Worm (Caenorhabditis elegans) whole organism, L4/young adult: ENCODE results near the gene mtl-1.

Experiments
- W03F9.2 ChIP-seq: fragments of 150-350 bp; optimal IDR thresholded peaks from 2 replicates; lab custom pipeline; 2014; ENCODE audit warnings: missing biosample characterization, missing genetic modification characterization
- dao-5 ChIP-seq: sonication (generic microtip); optimal IDR thresholded peaks from 2 replicates; lab custom pipeline; 2016; ENCODE audit warnings: missing genotype, missing genetic modification characterization, moderate library complexity, missing compliant biosample characterization
- him-1 ChIP-seq: sonication (generic microtip); optimal IDR thresholded peaks from 2 replicates; lab custom pipeline; 2016; ENCODE audit warnings: missing genotype, missing genetic modification reagents, missing genetic modification characterization, missing compliant biosample characterization

Gene mtl-1

DNA sequence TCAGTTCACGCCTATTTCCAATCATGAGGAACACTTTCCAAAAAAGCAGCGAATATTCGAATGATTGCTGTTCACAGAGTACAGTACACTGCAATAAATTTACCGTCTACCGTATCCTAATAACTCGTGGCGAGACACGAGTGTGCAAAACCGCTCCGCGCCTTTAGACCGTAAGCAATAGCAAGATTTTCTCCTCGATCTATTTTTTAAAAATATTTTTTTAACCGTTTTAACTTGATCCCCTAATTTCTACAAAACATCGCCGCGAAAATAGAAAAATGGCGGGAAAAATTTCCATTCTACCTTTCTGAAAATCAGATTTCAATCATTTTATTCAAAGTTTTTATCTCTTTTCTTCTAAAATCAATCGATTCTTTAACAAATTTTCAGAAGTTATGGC lies 11.0 kb upstream of the mtl-1 start, which contains the start of gene era-1:
Gene era-1, plus strand, starts transcription at position 366 of the 400 bp plus-strand sequence.
- TF ChIP-seq W03F9.2 (no peak), dao-5 (tag; lab: Kevin White, UChicago) (no peak), him-1 (no peak)

DNA sequence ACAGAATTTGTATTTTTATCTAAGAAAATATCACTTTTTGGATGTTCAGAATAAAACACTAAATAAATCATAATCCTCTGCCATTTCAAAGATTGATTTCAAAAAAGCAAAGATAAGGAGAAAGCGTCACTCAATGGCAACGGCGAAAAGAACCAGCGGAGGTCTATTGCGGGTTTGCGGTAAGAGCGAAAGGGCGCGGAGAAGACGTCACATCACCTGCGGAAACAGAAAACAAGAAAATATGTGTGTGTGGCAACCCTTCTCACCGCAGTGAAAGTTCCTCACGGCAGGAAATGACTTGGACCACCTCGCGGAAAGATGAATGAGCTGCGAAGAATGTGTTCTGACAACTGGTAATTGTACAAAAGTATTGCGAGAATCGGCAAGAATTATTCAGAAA lies 8.2 kb upstream of the mtl-1 start:
- TF ChIP-seq dao-5 (tag; lab: Kevin White, UChicago) (no peak), W03F9.2 (no peak), him-1 (no peak)

DNA sequence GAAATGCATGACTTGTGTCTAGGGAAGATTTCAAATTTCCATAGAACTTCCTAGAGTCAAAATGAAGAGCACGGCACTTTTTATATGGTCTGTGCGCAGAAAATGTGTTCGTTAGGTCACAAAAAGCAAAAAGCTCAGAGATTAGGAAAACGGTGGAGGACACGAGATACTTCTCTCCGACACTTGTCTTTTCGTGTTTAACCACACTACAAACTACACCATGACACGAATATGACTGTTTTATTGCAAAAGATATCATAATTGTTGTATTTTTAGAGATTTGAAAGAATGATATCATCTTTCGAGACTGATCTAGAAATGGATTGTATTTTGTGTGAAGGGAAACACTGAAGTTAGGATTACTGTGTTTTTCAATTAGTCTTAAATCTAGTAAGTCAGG lies 7.4 kb upstream of the mtl-1 start:
- no peak for TF ChIP-seq dao-5 (tag; lab: Kevin White, UChicago)
- no peak for TF ChIP-seq him-1
- no peak for TF ChIP-seq W03F9.2

DNA sequence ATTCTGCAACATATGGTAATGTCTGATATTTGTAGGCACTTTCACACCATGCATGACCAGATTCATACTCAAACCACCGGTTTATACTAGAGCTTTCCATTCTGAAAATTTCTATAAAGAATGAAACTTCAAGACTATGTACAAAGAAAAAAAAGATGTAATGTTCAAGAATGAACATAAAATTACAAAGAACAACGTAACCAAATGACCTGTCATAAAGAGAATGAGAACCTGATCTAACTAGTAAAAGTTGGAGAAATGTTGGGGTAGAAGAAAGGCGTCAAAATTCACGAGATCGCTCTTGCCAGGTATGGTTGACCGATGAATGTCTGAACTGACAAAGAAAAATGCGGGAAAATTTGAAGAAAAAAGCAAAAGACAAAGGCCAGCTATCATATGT lies 5.9 kb upstream of the mtl-1 start, which contains the start of gene W02F12.2:
Gene W02F12.2, minus strand, starts transcription at position 101 of the 400 bp plus-strand sequence.
- TF ChIP-seq him-1 (no peak), W03F9.2 (no peak), dao-5 (tag; lab: Kevin White, UChicago) (no peak)

DNA sequence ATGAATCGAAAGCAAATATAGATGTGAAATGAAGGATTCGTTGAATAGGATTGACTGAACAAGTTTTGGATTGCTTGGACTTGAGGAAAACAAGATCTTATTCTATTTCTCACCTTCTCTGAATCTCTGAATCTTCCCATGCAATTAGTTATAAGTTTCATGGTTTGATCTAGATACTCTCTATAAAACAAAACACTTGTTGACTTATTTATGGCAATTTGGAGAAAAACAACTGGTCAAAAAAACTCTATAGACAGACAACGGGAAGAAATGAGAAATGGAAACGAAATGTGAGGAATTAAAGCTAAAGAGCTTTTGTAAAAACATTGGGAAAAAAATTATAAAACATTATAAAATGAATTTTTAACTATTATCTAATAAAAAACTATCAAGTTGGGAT lies 3.0 kb upstream of the mtl-1 start, which contains the start of gene W02F12.8:
Gene W02F12.8, minus strand, starts transcription at position 101 of the 400 bp plus-strand sequence.
- TF ChIP-seq W03F9.2 (no peak), him-1 (no peak), dao-5 (tag; lab: Kevin White, UChicago) (no peak)

DNA sequence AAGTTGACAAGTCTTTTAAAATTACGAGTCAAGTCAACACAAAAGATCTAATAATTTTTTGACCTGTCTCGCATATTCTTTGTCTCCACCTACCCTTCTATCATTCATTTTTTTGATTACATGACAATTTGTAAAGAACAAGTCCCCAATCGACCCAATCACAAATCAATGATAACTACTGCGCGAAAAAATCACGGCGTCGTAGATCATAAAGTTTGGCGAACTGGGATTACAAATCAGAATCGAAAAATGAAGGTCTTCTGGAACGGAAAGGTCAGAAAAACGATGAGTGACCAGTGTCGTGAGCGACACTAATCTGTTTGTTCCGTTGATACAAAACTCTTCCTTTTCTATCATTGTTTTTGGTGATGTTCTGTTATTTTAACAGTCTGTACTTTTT lies 1.6 kb downstream of the mtl-1 start:
- TF ChIP-seq dao-5 (tag; lab: Kevin White, UChicago) (no peak), W03F9.2 (no peak), him-1 (no peak)

DNA sequence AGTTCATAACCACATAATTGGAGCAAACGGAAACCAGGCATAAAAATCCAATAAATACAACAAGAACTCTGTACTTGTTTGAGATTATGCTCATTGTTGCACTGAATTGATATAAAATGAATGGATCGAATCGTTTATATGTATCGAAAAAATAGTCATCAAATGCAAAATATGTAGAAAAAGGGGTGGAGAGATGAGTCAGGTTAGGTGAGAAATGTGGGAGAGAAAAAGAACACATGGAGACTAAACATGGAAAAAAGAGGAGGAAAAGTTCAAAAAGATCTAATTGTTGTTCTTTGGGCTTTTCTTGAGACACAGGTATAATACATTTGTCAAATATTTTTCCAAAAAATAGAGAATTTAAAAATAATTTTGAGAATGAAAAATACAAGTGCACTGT lies 3.3 kb downstream of the mtl-1 start, which contains the start of gene K11G9.5:
Gene K11G9.5, minus strand, starts transcription at position 101 of the 400 bp plus-strand sequence.
- TF ChIP-seq dao-5 (tag; lab: Kevin White, UChicago) (no peak), W03F9.2 (no peak), him-1 (no peak)

DNA sequence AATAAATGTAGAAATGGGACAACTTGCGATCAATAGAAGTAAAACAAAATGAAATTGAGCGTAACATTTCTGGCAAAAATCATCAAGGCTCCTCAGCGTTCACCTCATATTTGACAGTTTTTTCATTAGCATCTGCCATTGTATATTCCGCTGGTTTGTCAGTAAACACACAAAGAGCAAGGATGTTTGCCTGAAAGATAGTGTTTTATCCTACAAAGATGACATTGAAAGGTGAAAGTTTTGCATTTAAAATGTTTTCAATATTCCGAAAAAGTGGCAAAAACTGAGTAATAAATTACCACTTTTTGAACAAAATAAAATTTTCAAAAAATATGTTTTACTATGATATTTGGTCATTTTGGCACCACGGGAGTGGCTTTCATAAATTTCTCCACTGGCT lies 5.7 kb downstream of the mtl-1 start:
- TF ChIP-seq him-1 (no peak), W03F9.2 (no peak), dao-5 (tag; lab: Kevin White, UChicago) (no peak)

DNA sequence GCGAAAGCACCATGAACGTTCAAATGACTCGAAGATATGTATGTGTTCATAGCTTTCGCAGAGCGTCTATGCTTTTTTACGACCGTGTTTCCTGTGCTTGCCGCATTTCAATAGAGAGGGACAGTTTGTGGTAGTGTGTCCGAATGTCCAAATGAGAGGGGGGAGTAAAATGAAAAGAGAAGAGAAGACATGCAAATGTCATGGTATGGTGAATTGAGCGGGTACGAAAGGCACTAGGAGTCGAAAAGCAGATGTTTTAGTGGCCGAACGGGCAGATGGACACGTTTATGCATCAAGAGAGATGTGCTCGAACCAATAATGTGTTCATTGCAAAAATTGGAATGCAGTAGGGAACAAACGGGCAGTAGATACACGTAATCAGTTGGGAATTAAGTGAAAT lies 6.2 kb downstream of the mtl-1 start:
- TF ChIP-seq W03F9.2 (no peak), him-1 (no peak), dao-5 (tag; lab: Kevin White, UChicago) (no peak)

DNA sequence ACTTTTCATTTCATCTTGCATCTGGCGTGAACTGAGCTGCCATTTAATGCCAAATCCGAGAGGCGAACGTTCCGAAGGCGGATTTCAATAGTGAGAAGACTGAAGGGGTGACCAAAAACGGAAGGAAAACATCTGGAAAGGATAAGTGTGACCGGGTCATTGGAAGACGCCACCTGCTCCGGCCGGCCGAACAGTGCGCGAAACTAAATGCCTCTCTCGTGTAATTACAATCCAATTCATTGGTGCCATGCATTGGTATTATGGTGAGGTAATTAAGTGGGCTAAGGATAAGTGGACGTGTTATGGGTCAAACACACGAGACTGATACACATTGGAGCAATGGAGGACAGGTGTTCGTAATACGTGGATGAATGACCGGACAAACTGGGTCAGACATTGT lies 7.1 kb downstream of the mtl-1 start:
- TF ChIP-seq him-1 (no peak), dao-5 (tag; lab: Kevin White, UChicago) (no peak), W03F9.2 (no peak)

DNA sequence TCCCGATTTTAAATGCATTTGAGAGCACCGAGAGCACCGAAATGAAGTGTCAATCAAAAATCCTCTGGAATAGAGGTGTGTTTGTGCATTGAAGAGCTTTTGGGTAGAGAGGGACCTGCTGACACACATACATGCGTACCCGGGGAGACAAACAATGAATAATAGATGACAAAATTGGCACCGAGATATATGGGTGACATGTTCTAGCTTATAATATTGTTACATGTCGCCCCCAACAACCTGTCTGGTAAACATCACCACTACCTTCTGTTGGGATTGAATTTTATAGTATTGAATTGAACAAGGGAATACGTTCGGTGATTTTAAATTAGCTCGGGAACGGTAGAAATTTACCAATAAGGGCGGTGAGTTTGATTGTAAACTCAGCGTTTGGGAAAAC lies 7.9 kb downstream of the mtl-1 start:
- no peak for TF ChIP-seq him-1
- TF ChIP-seq W03F9.2: no peak
- TF ChIP-seq dao-5 (tag; lab: Kevin White, UChicago): no peak

DNA sequence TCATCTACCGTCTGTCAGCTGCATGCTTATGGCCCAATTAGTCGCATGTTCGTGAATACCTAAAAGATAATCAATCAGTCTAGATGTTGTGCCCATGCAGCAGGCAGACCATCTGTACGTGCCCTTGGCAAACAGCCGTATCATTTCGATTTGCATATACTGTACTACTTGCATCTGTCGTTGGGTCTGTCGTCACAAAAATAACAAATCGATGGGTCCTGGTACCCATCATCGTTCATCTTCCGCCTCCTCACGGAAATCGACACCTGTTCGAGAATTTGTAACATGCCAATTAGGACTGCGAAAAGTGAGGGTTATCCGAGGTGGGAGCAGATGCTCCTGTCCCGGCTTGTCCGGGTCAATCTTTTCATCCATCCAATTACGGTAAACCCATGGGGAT lies 8.4 kb downstream of the mtl-1 start:
- no peak for TF ChIP-seq dao-5 (tag; lab: Kevin White, UChicago)
- no peak for TF ChIP-seq W03F9.2
- TF ChIP-seq him-1: no peak

DNA sequence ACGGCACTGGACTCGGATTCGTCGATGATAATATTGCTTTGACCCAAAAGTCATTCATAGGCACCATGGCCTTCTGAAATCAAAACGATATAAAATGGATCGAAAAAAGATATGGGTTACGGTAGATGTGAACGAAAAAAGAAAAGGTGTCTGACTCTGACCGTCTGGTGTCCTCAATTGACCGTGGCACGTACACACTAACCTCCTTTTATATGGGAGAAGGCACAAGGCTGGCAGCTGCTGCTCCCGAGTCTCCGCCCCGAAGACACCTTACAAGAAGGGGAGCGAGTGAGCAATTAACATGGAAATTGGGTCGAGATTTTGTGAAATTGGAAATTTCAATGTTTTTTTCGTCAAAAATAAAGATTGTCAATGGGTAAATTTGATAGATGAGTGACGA lies 10.2 kb downstream of the mtl-1 start, which contains the start of gene egl-46:
Gene egl-46, minus strand, starts transcription at position 73 of the 400 bp plus-strand sequence.
- TF ChIP-seq dao-5 (tag; lab: Kevin White, UChicago) (no peak), W03F9.2 (no peak), him-1 (no peak)

DNA sequence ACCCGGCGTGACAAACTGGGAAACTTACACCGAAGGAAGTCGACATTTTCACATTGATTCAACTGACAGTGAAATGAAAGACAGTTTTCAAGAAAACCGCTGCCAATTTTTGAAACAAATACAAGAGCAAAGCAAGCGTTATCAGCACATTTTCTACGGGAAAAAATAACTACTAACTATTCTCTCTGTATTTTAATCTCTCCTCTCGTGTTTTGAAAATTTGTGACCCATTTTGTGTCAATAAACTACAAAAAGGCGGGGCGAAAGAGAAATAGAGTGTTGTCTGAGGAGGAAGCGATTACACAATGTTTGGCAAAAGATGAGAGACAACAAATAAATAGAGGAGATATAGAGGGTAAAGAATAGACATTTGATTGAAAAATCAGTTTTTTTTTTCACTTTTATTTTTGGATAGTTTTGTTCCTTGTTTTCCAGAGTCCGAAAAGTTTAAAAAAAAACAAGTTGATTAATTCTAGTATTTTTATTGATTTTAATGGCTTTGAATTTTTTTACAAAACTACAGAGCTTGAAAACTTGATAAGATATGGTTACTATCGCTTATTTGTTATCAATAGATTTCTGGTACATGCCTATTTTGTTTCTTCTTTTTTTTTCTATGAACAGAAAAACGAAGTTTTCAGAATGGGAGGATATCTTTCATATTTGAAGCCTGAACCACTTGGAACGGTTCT lies 15.4 kb downstream of the mtl-1 start, which contains the start of gene cest-34:
Gene cest-34, plus strand, starts transcription at position 642 of the 692 bp plus-strand sequence.
- TF ChIP-seq W03F9.2 (no peak), dao-5 (tag; lab: Kevin White, UChicago) (no peak), him-1 (no peak)

DNA sequence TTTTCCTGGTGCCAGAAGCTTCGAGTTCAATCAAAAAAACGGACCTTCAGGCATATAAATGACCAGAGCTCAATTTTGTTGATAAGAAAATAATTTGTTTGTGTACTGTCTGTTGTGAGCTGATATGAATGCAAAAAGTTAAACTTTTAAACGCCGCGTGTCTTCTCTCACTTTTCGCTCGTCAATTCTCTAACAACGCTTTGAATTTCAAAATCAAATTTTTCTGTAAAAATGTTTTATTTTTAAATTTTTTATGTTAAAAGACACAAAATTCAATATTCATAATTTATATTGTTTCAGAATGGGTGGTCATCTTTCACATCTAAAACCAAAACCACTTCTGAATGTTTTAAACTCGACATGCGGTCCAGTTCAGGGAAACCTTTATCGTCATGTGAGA lies 17.7 kb downstream of the mtl-1 start, which contains the start of gene cest-31:
Gene cest-31, plus strand, starts transcription at position 301 of the 400 bp plus-strand sequence.
- no peak for TF ChIP-seq him-1
- TF ChIP-seq W03F9.2: no peak
- no peak for TF ChIP-seq dao-5 (tag; lab: Kevin White, UChicago)
